Worm (Caenorhabditis elegans) whole organism, L4/young adult: ENCODE results near the gene ZK1098.3.

ENCODE experiments used
- dao-5 ChIP-seq: sonication (generic microtip); optimal IDR thresholded peaks from 2 replicates; lab custom pipeline; 2016; ENCODE audit warnings: missing genotype, missing genetic modification characterization, moderate library complexity, missing compliant biosample characterization
- him-1 ChIP-seq: sonication (generic microtip); optimal IDR thresholded peaks from 2 replicates; lab custom pipeline; 2016; ENCODE audit warnings: missing genotype, missing genetic modification reagents, missing genetic modification characterization, missing compliant biosample characterization

ce11 chrIII:9556300-9556699 lies 17.8 kb upstream of the ZK1098.3 start, which contains the start of gene ZK1098.11:
- TF ChIP-seq him-1 (tag; lab: Kevin White, UChicago) (no peak), dao-5 (no peak)
